Fruit fly (Drosophila melanogaster): Measurements from ENCODE around the gene CG42661.

DNA sequence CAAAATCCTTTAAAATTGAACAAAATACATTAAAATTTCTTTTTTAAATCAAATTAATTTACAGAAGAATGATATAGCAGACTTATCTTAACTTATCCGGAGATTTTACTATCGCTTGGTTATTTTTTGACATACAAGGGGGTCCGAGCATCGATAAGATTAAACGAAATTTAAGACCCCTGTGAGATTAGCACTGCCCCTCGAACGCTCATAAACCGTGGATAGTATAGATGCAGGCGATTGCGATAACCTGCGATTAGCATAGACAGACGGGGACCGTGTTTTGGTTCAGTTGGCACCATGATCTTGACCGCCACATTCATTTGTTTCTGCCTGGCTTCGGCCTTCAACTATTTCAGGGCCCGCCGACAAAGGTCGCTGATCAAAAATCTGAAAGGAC, 26.3 kb downstream of the CG42661 start, which contains the start of gene Cyp316a1:
- TF ChIP-seq CG11294 (GFP tag; IDR thresholded peaks at IDR 0.05) (no peak), Hr38 (GFP tag; optimal IDR thresholded peaks at IDR 0.05) (no peak), Gug (GFP tag; IDR thresholded peaks at IDR 0.05) (no peak), cyc (GFP tag; optimal IDR thresholded peaks at IDR 0.05) (no peak), achi (GFP tag; optimal IDR thresholded peaks at IDR 0.05) (no peak), Lpt (GFP tag; optimal IDR thresholded peaks at IDR 0.05) (no peak), CG16779 (tag; optimal IDR thresholded peaks at IDR 0.05) (no peak), spab (GFP tag; optimal IDR thresholded peaks at IDR 0.05) (no peak), Blimp-1 (GFP tag; optimal IDR thresholded peaks at IDR 0.05) (no peak), acj6 (GFP tag; optimal IDR thresholded peaks at IDR 0.05) (no peak), Eip75B (GFP tag; optimal IDR thresholded peaks at IDR 0.05) (no peak), dac (GFP tag; optimal IDR thresholded peaks at IDR 0.05) (no peak), CG6276 (GFP tag; optimal IDR thresholded peaks at IDR 0.05) (no peak)

All from whole organism, prepupa.